Worm (Caenorhabditis elegans) whole organism, L3 larva: ENCODE measurements around the gene ttc-36.

ENCODE experiments used
- ZK546.5 ChIP-seq: sonication (generic microtip); optimal IDR thresholded peaks from 2 replicates; lab custom pipeline; 2017; ENCODE audit warnings: missing biosample characterization, missing genetic modification characterization
- eor-1 ChIP-seq, 2 experiments: fragments of 150-350 bp; optimal IDR thresholded peaks; 2 replicates each; lab custom pipeline; 2014 to 2018; ENCODE audit warnings: missing biosample characterization in 2 of 2, missing genetic modification characterization in 2 of 2
- jun-1 ChIP-seq: fragments of 150-350 bp; optimal IDR thresholded peaks from 2 replicates; lab custom pipeline; 2014; ENCODE audit warnings: missing biosample characterization, missing genetic modification reagents, missing genetic modification characterization
- lin-39 ChIP-seq: fragments of 150-350 bp; optimal IDR thresholded peaks from 2 replicates; lab custom pipeline; 2018; ENCODE audit warnings: missing biosample characterization, missing genetic modification reagents, missing genetic modification characterization
- nhr-237 ChIP-seq: fragments of 150-350 bp; optimal IDR thresholded peaks from 2 replicates; lab custom pipeline; 2014; ENCODE audit warnings: missing biosample characterization, missing genetic modification characterization
- zag-1 ChIP-seq: fragments of 150-350 bp; optimal IDR thresholded peaks from 2 replicates; lab custom pipeline; 2014; ENCODE audit warnings: missing biosample characterization, missing genetic modification characterization

ce11 chrII:10016013-10016412 lies 14.0 kb upstream of the ttc-36 start, which contains the start of gene lec-2:
- no peak for TF ChIP-seq jun-1
- no peak for TF ChIP-seq eor-1 (tag; optimal IDR thresholded peaks at IDR 0.05; lab: Kevin White, UChicago)
- no peak for TF ChIP-seq zag-1 (tag; lab: Kevin White, UChicago)
- no peak for TF ChIP-seq ZK546.5 (tag; lab: Kevin White, UChicago)
- TF ChIP-seq nhr-237: no peak
- TF ChIP-seq lin-39 (tag; lab: Kevin White, UChicago): no peak
